Worm (Caenorhabditis elegans): ENCODE measurements around the gene cutl-1.

DNA sequence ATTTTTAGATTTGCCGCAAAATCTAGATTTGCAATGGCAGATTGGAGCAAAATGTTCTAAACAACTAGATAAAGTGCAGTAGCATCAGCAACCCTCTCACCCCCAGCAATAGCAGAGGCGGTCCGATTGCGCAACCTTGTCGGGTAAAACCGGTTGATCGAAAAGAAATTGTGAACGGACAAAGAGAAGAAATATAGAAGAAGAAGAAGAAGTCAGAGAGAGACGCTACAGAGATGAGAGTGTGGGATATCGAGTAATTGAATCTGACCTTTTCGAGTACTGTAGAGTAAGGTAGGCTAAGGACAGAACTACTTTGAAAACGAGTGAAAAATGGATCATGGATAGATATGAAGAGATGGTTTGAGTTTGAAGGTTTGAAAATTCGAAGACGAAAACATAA is 30.1 kb downstream of the cutl-1 start:
- peak; percentile 34 for TF ChIP-seq nhr-23 (tag; optimal IDR thresholded peaks at IDR 0.05)
- no peak for TF ChIP-seq pha-4 (tag; optimal IDR thresholded peaks at IDR 0.05)
- TF ChIP-seq daf-12 (tag; optimal IDR thresholded peaks at IDR 0.05), result no peak
- TF ChIP-seq mml-1 (tag; optimal IDR thresholded peaks at IDR 0.05), result no peak
- no peak for TF ChIP-seq ztf-11 (tag; optimal IDR thresholded peaks at IDR 0.05)
- no peak for TF ChIP-seq fos-1 (tag; optimal IDR thresholded peaks at IDR 0.05)
- TF ChIP-seq snpc-4 (tag; optimal IDR thresholded peaks at IDR 0.05), result no peak
- TF ChIP-seq skn-1 (tag; optimal IDR thresholded peaks at IDR 0.05), result no peak
- TF ChIP-seq fkh-10 (GFP tag; optimal IDR thresholded peaks at IDR 0.05), result no peak
- TF ChIP-seq eor-1 (tag; optimal IDR thresholded peaks at IDR 0.05), result no peak
- no peak for TF ChIP-seq nhr-28 (tag; optimal IDR thresholded peaks at IDR 0.05)
- no peak for TF ChIP-seq elt-3 (tag; optimal IDR thresholded peaks at IDR 0.05)

All from whole organism, L3 larva.